Worm (Caenorhabditis elegans): ENCODE data around the gene C47D12.2.
A peak's percentile ranks its signal among the peaks of the same experiment; 100 is the strongest.

The C47D12.2 gene

DNA sequence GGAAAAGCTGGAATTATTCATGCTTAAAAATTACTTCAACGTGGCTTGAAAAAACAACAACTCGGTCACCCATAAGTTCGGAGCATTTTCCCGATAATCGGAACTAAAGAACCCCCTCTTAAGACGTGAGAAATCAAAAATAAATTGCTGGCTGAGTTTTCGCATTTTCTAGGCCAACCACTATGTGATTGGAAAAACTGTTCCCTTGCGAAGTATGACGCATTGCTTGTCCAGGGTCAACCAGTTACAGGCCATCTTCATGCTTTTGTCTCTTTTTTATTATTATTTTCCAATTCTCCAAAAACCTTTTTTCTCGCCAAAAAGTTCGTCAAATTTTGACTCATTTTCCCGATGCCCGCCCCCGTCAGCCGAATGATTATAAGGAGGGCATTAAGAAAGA, 44.0 kb downstream of the C47D12.2 start, which contains the start of gene F13D12.3:
F13D12.3 (plus strand) TSS at position 301 of the 400 bp plus-strand sequence.
- TF ChIP-seq ceh-88 (GFP tag; IDR thresholded peaks at IDR 0.05) (no peak), swsn-7 (tag; optimal IDR thresholded peaks at IDR 0.05) (no peak), ama-1 (optimal IDR thresholded peaks at IDR 0.05) (no peak), fkh-4 (tag; optimal IDR thresholded peaks at IDR 0.05; ENCODE audit: borderline replicate concordance) (no peak), pax-3 (tag; optimal IDR thresholded peaks at IDR 0.05) (no peak), nhr-85 (tag) (no peak), nhr-237 (tag; optimal IDR thresholded peaks at IDR 0.05) (no peak), unc-130 (tag; optimal IDR thresholded peaks at IDR 0.05) (no peak), snpc-4 (tag; optimal IDR thresholded peaks at IDR 0.05) (no peak), aha-1 (tag; optimal IDR thresholded peaks at IDR 0.05) (no peak), ztf-11 (tag; optimal IDR thresholded peaks at IDR 0.05) (no peak), irx-1 (tag; optimal IDR thresholded peaks at IDR 0.05) (no peak), nhr-19 (GFP tag; conservative IDR thresholded peaks at IDR 0.05) (no peak), blmp-1 (tag; optimal IDR thresholded peaks at IDR 0.05) (no peak), F16B12.6 (tag; optimal IDR thresholded peaks at IDR 0.05) (no peak), mdl-1 (tag; optimal IDR thresholded peaks at IDR 0.05) (no peak), rnt-1 (tag; optimal IDR thresholded peaks at IDR 0.05) (no peak), elt-3 (tag; optimal IDR thresholded peaks at IDR 0.05) (no peak), mep-1 (tag; optimal IDR thresholded peaks at IDR 0.05) (no peak)

DNA sequence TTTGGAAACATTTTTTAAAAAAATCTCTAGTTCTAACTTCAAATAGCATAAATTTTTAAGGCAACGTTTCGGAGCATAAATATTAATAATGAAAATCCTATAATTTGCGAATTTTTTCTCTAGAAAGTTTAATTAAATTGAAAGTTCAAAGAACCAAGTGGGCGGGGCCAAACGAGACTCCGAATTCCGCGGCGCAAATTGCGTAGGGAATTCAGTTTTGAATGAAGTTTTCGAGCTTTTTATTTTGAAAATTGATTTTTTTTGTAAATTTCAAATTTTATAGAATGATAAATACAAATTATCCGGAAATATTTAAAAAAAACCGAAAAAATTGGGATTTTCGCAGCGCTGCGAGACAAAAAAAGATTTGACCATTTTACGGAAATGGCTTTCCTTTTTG, 44.7 kb downstream of the C47D12.2 start:
- TF ChIP-seq fos-1 (tag; optimal IDR thresholded peaks at IDR 0.05), result no peak
- TF ChIP-seq mef-2 (tag; optimal IDR thresholded peaks at IDR 0.05), result no peak
- no peak for TF ChIP-seq ceh-88 (GFP tag; IDR thresholded peaks at IDR 0.05)
- no peak for TF ChIP-seq mdl-1 (tag; optimal IDR thresholded peaks at IDR 0.05)
- TF ChIP-seq nhr-85 (tag), result no peak
- no peak for TF ChIP-seq efl-3 (GFP tag; optimal IDR thresholded peaks at IDR 0.05)
- no peak for TF ChIP-seq nhr-237 (tag; optimal IDR thresholded peaks at IDR 0.05)
- TF ChIP-seq unc-98 (GFP tag; IDR thresholded peaks at IDR 0.05), result no peak
- no peak for TF ChIP-seq isw-1 (GFP tag; IDR thresholded peaks at IDR 0.05)
- no peak for TF ChIP-seq elt-3 (tag; optimal IDR thresholded peaks at IDR 0.05)
- TF ChIP-seq lin-14 (GFP tag; optimal IDR thresholded peaks at IDR 0.05), result no peak

DNA sequence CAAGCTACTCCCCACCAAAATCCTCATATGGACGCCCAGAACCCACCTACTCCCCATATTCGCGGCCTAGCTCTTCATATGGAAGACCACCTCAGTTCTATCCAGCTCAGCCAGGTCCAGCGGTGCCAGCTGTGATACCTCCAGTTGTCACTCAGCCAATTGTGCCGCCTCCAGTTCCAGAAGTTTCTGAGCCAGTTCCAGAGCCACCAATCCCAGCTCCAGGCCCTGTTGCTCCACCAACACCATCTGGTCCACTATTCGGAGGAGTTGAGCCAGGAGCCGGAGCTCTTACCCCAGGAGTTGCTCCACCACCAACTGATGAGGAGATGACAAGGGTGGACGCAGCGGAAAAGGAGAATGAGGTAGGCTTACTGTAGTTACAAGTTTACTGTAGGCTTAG, 45.5 kb downstream of the C47D12.2 start:
- no peak for TF ChIP-seq swsn-7 (tag; optimal IDR thresholded peaks at IDR 0.05)
- TF ChIP-seq nhr-28 (tag; optimal IDR thresholded peaks at IDR 0.05), result no peak
- TF ChIP-seq lin-14 (GFP tag; optimal IDR thresholded peaks at IDR 0.05), result no peak
- TF ChIP-seq lsy-2 (tag; optimal IDR thresholded peaks at IDR 0.05), result no peak
- no peak for TF ChIP-seq nhr-76 (tag; optimal IDR thresholded peaks at IDR 0.05)
- no peak for TF ChIP-seq ztf-11 (tag; optimal IDR thresholded peaks at IDR 0.05)
- no peak for TF ChIP-seq blmp-1 (tag; optimal IDR thresholded peaks at IDR 0.05)
- no peak for TF ChIP-seq pag-3 (tag; optimal IDR thresholded peaks at IDR 0.05; ENCODE audit: borderline replicate concordance, insufficient read depth)
- TF ChIP-seq C04F5.9 (tag; optimal IDR thresholded peaks at IDR 0.05), result no peak
- no peak for TF ChIP-seq nhr-77 (tag; optimal IDR thresholded peaks at IDR 0.05)
- TF ChIP-seq unc-62 (GFP tag; optimal IDR thresholded peaks at IDR 0.05), result no peak

DNA sequence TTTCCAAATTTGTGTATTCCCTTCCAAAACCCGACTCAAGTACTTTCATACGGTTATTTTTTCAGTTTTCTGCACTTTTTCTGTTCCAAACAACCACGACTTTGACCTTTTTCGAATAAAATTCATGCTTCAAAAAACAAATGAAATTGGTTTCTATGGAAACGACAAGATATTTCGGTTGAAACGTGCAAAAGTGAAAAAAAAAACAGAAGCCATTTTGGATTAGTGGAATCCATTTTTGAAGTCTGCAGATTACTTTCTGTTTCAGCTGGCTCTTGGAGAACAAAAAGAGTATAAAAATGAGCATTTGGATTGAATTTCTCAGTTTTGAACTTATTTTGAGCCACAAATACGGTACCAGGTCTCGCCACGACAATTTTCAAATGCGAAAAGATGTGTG, 46.1 kb downstream of the C47D12.2 start:
- TF ChIP-seq aly-2 (tag; optimal IDR thresholded peaks at IDR 0.05), result no peak
- no peak for TF ChIP-seq C16A3.4 (tag; optimal IDR thresholded peaks at IDR 0.05)
- TF ChIP-seq irx-1 (tag; optimal IDR thresholded peaks at IDR 0.05), result no peak
- TF ChIP-seq mep-1 (tag; optimal IDR thresholded peaks at IDR 0.05), result no peak
- TF ChIP-seq zag-1 (tag; optimal IDR thresholded peaks at IDR 0.05), result no peak
- TF ChIP-seq fos-1 (tag; optimal IDR thresholded peaks at IDR 0.05), result no peak
- no peak for TF ChIP-seq nhr-20 (tag; optimal IDR thresholded peaks at IDR 0.05)
- TF ChIP-seq ceh-8 (GFP tag; optimal IDR thresholded peaks at IDR 0.05), result no peak
- no peak for TF ChIP-seq ceh-82 (tag; optimal IDR thresholded peaks at IDR 0.05)
- no peak for TF ChIP-seq nhr-76 (tag; optimal IDR thresholded peaks at IDR 0.05)
- peak; percentile 11 for TF ChIP-seq nhr-71 (tag; optimal IDR thresholded peaks at IDR 0.05)
- no peak for TF ChIP-seq snpc-4 (tag; optimal IDR thresholded peaks at IDR 0.05)
- TF ChIP-seq ets-5 (GFP tag; IDR thresholded peaks at IDR 0.05), result no peak
- TF ChIP-seq sox-4 (tag; optimal IDR thresholded peaks at IDR 0.05), result peak; percentile 17
- TF ChIP-seq nhr-12 (tag; optimal IDR thresholded peaks at IDR 0.05), result no peak
- TF ChIP-seq fkh-8 (tag; optimal IDR thresholded peaks at IDR 0.05), result peak; percentile 90
- peak; percentile 2 for TF ChIP-seq pax-3 (tag; optimal IDR thresholded peaks at IDR 0.05)
